Worm (Caenorhabditis elegans) whole organism, L2 larva: ENCODE results near the gene wbp-11.
A peak's percentile ranks its signal among the peaks of the same experiment; 100 is the strongest.

Experiments used
- C34F6.9 ChIP-seq: fragments of 150-350 bp; optimal IDR thresholded peaks from 2 replicates; lab custom pipeline; 2014; ENCODE audit warnings: missing biosample characterization, missing genetic modification characterization
- F13H6.1 ChIP-seq: sonication (generic microtip); optimal IDR thresholded peaks from 2 replicates; lab custom pipeline; 2016; ENCODE audit warnings: missing genetic modification characterization, missing compliant biosample characterization
- R02D3.7 ChIP-seq: fragments of 150-350 bp; optimal IDR thresholded peaks from 2 replicates; lab custom pipeline; 2014; ENCODE audit warnings: missing biosample characterization, missing genetic modification characterization
- alr-1 ChIP-seq: fragments of 150-350 bp; optimal IDR thresholded peaks from 2 replicates; lab custom pipeline; 2014; ENCODE audit warnings: missing biosample characterization, missing genetic modification characterization
- ama-1 ChIP-seq: fragments of 150-350 bp; optimal IDR thresholded peaks from 2 replicates; lab custom pipeline; 2018; ENCODE audit warnings: inconsistent platforms
- ceh-16 ChIP-seq: fragments of 150-350 bp; optimal IDR thresholded peaks from 2 replicates; lab custom pipeline; 2014; ENCODE audit warnings: missing biosample characterization, missing genetic modification characterization
- ceh-82 ChIP-seq: fragments of 150-350 bp; optimal IDR thresholded peaks from 2 replicates; lab custom pipeline; 2014; ENCODE audit warnings: missing biosample characterization, missing genetic modification characterization
- egl-27 ChIP-seq: sonication (generic microtip); optimal IDR thresholded peaks from 3 replicates; lab custom pipeline; 2017; ENCODE audit warnings: missing biosample characterization, missing genetic modification reagents, missing genetic modification characterization
- elt-1 ChIP-seq: fragments of 150-350 bp; optimal IDR thresholded peaks from 2 replicates; lab custom pipeline; 2014; ENCODE audit warnings: missing biosample characterization, missing genetic modification characterization
- gmeb-1 ChIP-seq: fragments of 150-350 bp; optimal IDR thresholded peaks from 2 replicates; lab custom pipeline; 2014; ENCODE audit warnings: missing biosample characterization, missing genetic modification characterization
- lin-13 ChIP-seq: fragments of 150-350 bp; optimal IDR thresholded peaks from 2 replicates; lab custom pipeline; 2014; ENCODE audit warnings: missing biosample characterization, missing genetic modification reagents, missing genetic modification characterization
- lin-39 ChIP-seq: fragments of 150-350 bp; optimal IDR thresholded peaks from 2 replicates; lab custom pipeline; 2014; ENCODE audit warnings: missing biosample characterization, missing genetic modification reagents, missing genetic modification characterization
- lsy-2 ChIP-seq, 2 experiments: fragments of 150-350 bp in 1 of 2; sonication (generic microtip) in 1 of 2; optimal IDR thresholded peaks; 2 replicates each; lab custom pipeline; 2014 to 2017; ENCODE audit warnings: missing biosample characterization in 2 of 2, missing genetic modification characterization in 2 of 2
- mbf-1 ChIP-seq: sonication (generic microtip); optimal IDR thresholded peaks from 2 replicates; lab custom pipeline; 2017; ENCODE audit warnings: missing biosample characterization, missing genetic modification characterization
- nhr-10 ChIP-seq: sonication (generic microtip); optimal IDR thresholded peaks from 2 replicates; lab custom pipeline; 2017; ENCODE audit warnings: missing biosample characterization, missing genetic modification characterization
- nhr-11 ChIP-seq: fragments of 150-350 bp; optimal IDR thresholded peaks from 2 replicates; lab custom pipeline; 2014; ENCODE audit warnings: missing biosample characterization, missing genetic modification characterization
- nhr-12 ChIP-seq: fragments of 150-350 bp; optimal IDR thresholded peaks from 2 replicates; lab custom pipeline; 2014; ENCODE audit warnings: missing biosample characterization, missing genetic modification characterization
- nhr-129 ChIP-seq: fragments of 150-350 bp; optimal IDR thresholded peaks from 2 replicates; lab custom pipeline; 2014; ENCODE audit warnings: missing biosample characterization, missing genetic modification characterization
- nhr-21 ChIP-seq: fragments of 150-350 bp; optimal IDR thresholded peaks from 2 replicates; lab custom pipeline; 2014; ENCODE audit warnings: missing biosample characterization, missing genetic modification characterization
- nhr-23 ChIP-seq: fragments of 150-350 bp; optimal IDR thresholded peaks from 2 replicates; lab custom pipeline; 2014; ENCODE audit warnings: missing biosample characterization, missing genetic modification reagents, missing genetic modification characterization
- nhr-237 ChIP-seq: fragments of 150-350 bp; optimal IDR thresholded peaks from 2 replicates; lab custom pipeline; 2014; ENCODE audit warnings: missing biosample characterization, missing genetic modification characterization
- nhr-25 ChIP-seq: fragments of 150-350 bp; sonication (generic microtip); optimal IDR thresholded peaks from 3 replicates; lab custom pipeline; 2014; ENCODE audit warnings: missing biosample characterization, missing genetic modification characterization
- nhr-6 ChIP-seq: fragments of 150-350 bp; optimal IDR thresholded peaks from 2 replicates; lab custom pipeline; 2014; ENCODE audit warnings: missing biosample characterization, missing genetic modification characterization
- nhr-77 ChIP-seq: fragments of 150-350 bp; optimal IDR thresholded peaks from 2 replicates; lab custom pipeline; 2014; ENCODE audit warnings: missing biosample characterization, missing genetic modification characterization
- sem-4 ChIP-seq: fragments of 150-350 bp; optimal IDR thresholded peaks from 2 replicates; lab custom pipeline; 2014; ENCODE audit warnings: missing biosample characterization, missing genetic modification reagents, missing genetic modification characterization
- sma-9 ChIP-seq, 2 experiments: fragments of 150-350 bp in 1 of 2; sonication (generic microtip) in 1 of 2; optimal IDR thresholded peaks; 2 replicates each; lab custom pipeline; 2014 to 2016; ENCODE audit warnings: missing genetic modification characterization in 2 of 2, mild to moderate bottlenecking in 1 of 2, missing biosample characterization in 1 of 2, missing compliant biosample characterization in 1 of 2, missing genetic modification reagents in 1 of 2, moderate library complexity in 1 of 2
- snpc-4 ChIP-seq: fragments of 150-350 bp; optimal IDR thresholded peaks from 2 replicates; lab custom pipeline; 2014; ENCODE audit warnings: missing biosample characterization, missing genetic modification characterization
- unc-39 ChIP-seq: fragments of 150-350 bp; optimal IDR thresholded peaks from 2 replicates; lab custom pipeline; 2014; ENCODE audit warnings: missing biosample characterization, missing genetic modification characterization
- unc-55 ChIP-seq: fragments of 150-350 bp; sonication (generic microtip); optimal IDR thresholded peaks from 3 replicates; lab custom pipeline; 2014; ENCODE audit warnings: missing biosample characterization, missing genetic modification reagents, missing genetic modification characterization
- unc-62 ChIP-seq: fragments of 150-350 bp; optimal IDR thresholded peaks from 2 replicates; lab custom pipeline; 2014; ENCODE audit warnings: missing biosample characterization, missing genetic modification reagents, missing genetic modification characterization
- zag-1 ChIP-seq: fragments of 150-350 bp; optimal IDR thresholded peaks from 2 replicates; lab custom pipeline; 2014; ENCODE audit warnings: missing biosample characterization, missing genetic modification characterization
- ztf-1 ChIP-seq: fragments of 200-800 bp; sonication (Bioruptor generic); conservative IDR thresholded peaks from 2 replicates; pipeline ENCODE4 v1.3.6; 2022; ENCODE audit warnings: missing genetic modification characterization, missing compliant biosample characterization
- ztf-11 ChIP-seq: sonication (generic microtip); optimal IDR thresholded peaks from 2 replicates; lab custom pipeline; 2017; ENCODE audit warnings: missing biosample characterization, missing genetic modification characterization
- ztf-4 ChIP-seq: fragments of 150-350 bp; optimal IDR thresholded peaks from 2 replicates; lab custom pipeline; 2014; ENCODE audit warnings: missing biosample characterization, missing genetic modification characterization

wbp-11 gene

DNA sequence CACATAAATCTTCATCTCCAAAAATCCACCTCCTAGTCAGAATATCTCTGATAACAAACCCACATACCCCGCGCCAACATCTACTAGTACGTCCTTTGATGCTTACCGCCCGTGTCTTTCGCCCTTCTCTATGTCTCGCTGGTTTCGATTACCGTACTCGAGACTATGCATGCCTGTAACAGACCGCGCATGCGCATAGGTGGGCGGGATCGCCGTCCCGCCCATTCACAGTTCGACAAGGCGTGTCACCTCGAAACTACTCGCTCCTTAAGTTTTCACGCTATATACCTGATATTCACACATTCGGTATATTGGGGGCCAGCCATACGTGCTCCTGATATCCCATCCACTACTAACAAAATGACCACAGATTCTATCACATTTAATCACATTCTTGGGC, 26.2 kb upstream of the wbp-11 start, which contains the start of gene pax-3:
Gene pax-3, plus strand, starts transcription at position 83 of the 400 bp plus-strand sequence.
- TF ChIP-seq egl-27 (no peak), nhr-6 (tag; lab: Kevin White, UChicago) (no peak), unc-39 (tag; lab: Kevin White, UChicago) (no peak), C34F6.9 (tag; lab: Kevin White, UChicago) (no peak), lin-13 (GFP tag; lab: Kevin White, UChicago) (no peak), nhr-25 (tag; lab: Kevin White, UChicago) (no peak), R02D3.7 (no peak), nhr-237 (tag; lab: Kevin White, UChicago) (no peak), gmeb-1 (tag; lab: Kevin White, UChicago) (no peak), ztf-11 (tag; lab: Kevin White, UChicago) (no peak), nhr-77 (tag; lab: Kevin White, UChicago) (no peak)

DNA sequence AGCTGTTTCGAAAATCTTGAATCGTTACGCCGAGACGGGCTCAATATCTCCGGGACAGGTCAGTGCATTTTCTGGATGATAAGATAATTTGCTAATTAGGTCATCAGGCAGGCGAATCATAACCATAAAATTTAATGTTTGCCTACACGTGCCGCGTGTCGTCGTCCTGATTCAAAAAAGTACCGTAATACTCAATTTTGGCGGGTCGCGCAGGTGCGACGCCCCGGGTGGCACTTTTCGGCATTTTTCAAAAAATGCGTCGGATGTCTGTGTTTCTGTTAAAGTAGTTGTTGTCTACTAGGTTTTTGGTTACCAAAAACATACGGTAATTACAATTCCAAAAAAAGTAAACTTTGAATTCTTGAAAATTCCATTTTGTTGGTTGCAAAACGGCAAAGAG, 25.2 kb upstream of the wbp-11 start:
- TF ChIP-seq sem-4 (tag; lab: Kevin White, UChicago): no peak
- no peak for TF ChIP-seq unc-55 (GFP tag; lab: Kevin White, UChicago)
- TF ChIP-seq unc-62: no peak
- no peak for TF ChIP-seq ama-1
- TF ChIP-seq nhr-6 (tag; lab: Kevin White, UChicago): no peak
- no peak for TF ChIP-seq alr-1 (tag; lab: Kevin White, UChicago)
- TF ChIP-seq mbf-1 (tag; lab: Kevin White, UChicago): no peak
- TF ChIP-seq nhr-12 (tag; lab: Kevin White, UChicago): no peak
- TF ChIP-seq F13H6.1 (tag; lab: Kevin White, UChicago): no peak
- TF ChIP-seq nhr-25 (tag; lab: Kevin White, UChicago): no peak
- TF ChIP-seq snpc-4 (tag; lab: Kevin White, UChicago): no peak
- TF ChIP-seq sma-9 (GFP tag; optimal IDR thresholded peaks at IDR 0.05; lab: Kevin White, UChicago): no peak
- TF ChIP-seq sma-9 (tag; optimal IDR thresholded peaks at IDR 0.05; lab: Kevin White, UChicago): no peak
- no peak for TF ChIP-seq C34F6.9 (tag; lab: Kevin White, UChicago)
- no peak for TF ChIP-seq lsy-2 (tag; optimal IDR thresholded peaks at IDR 0.05; lab: Kevin White, UChicago)
- no peak for TF ChIP-seq ztf-11 (tag; lab: Kevin White, UChicago)
- TF ChIP-seq gmeb-1 (tag; lab: Kevin White, UChicago): no peak

DNA sequence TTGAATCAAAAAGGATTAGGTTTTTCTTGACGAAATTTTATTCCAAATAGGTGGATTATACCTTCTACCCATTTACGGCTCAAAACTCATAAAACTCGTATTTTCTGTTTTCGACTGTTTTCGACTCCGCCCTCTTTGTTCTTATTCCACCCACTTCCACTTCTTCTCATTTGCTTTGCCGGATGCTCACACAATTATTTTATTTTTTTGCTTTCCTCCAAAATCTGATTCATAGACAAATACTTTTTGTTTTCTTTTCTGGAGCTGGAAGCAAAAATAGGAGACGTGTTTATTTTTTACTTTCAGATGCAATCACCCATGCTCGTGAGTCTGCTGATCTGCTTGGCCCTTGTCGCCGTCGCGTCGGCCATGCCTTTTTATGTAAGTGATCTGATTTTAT, 17.6 kb upstream of the wbp-11 start, which contains the start of gene nlp-63:
Gene nlp-63, plus strand, starts transcription at position 301 of the 400 bp plus-strand sequence.
- no peak for TF ChIP-seq ceh-82 (tag; lab: Kevin White, UChicago)
- TF ChIP-seq nhr-77 (tag; lab: Kevin White, UChicago): no peak
- TF ChIP-seq nhr-129 (tag; lab: Kevin White, UChicago): no peak

DNA sequence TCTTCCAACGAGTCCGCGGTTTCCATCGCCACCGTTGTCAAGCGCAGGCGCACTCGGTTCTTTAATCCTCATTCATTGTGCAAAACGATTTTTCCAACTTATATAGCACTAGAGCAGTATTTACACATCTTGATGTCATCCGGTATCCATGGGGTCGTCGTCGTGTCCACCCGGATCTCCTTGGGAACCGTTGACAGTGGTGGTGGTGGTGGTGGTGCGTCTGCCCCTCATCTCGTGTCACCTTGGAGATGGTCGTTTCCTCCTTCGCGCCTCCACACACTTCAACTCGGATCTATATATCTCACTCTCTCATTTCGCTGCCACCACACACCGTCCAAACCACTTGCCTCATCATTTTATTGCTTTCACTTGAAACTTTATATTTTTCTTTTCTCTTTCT, 9.9 kb upstream of the wbp-11 start:
- TF ChIP-seq unc-39 (tag; lab: Kevin White, UChicago) (no peak), ztf-1 (GFP tag; lab: Robert Waterston, UW) (0 out of 2 replicates have a peak, but pooled peaks have one; percentile 69), nhr-10 (tag; lab: Kevin White, UChicago) (no peak), ztf-11 (tag; lab: Kevin White, UChicago) (no peak), nhr-25 (tag; lab: Kevin White, UChicago) (no peak)

DNA sequence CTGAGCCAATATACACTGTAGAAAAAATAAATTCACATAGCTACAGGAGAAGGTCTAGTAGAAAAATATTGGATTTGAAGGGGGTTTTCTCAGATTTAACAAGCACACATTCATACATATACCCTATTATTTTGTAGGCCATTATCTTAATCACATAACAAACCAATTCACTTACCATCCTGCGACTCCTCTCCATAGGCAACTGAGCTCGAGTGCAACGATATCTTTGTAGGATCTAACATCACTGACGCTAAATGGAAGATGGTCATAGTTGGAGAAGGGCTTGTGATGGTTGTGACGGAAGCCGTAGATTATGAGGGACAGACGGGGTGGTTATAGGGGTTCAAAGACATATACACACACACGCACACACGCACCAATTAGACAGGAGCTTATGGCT, 8.6 kb upstream of the wbp-11 start:
- TF ChIP-seq unc-55 (GFP tag; lab: Kevin White, UChicago) (no peak), nhr-25 (tag; lab: Kevin White, UChicago) (no peak), gmeb-1 (tag; lab: Kevin White, UChicago) (no peak), elt-1 (tag; lab: Kevin White, UChicago) (no peak), ztf-4 (tag; lab: Kevin White, UChicago) (no peak), ztf-11 (tag; lab: Kevin White, UChicago) (no peak), nhr-6 (tag; lab: Kevin White, UChicago) (no peak), lin-39 (tag; lab: Kevin White, UChicago) (no peak), nhr-21 (tag; lab: Kevin White, UChicago) (no peak), nhr-23 (no peak), ceh-82 (tag; lab: Kevin White, UChicago) (no peak), ceh-16 (tag; lab: Kevin White, UChicago) (no peak), nhr-11 (tag; lab: Kevin White, UChicago) (no peak), zag-1 (tag; lab: Kevin White, UChicago) (no peak)
- TF ChIP-seq, all 48 proteins: peak for 0
